Fruit fly (Drosophila melanogaster) whole organism, embryonic: Measurements from ENCODE around the gene CG10996.
A peak's percentile ranks its signal among the peaks of the same experiment; 100 is the strongest.

Experiments used
- Abd-B ChIP-seq: fragments of 200-800 bp; sonication (Bioruptor generic); optimal IDR thresholded peaks from 2 replicates; lab custom pipeline; 2018; ENCODE audit warnings: missing biosample characterization, mild to moderate bottlenecking, missing genetic modification characterization, moderate library complexity
- B-H2 ChIP-seq: fragments of 200-800 bp; sonication (Bioruptor generic); optimal IDR thresholded peaks from 2 replicates; lab custom pipeline; 2018; ENCODE audit warnings: missing biosample characterization, mild to moderate bottlenecking, missing genetic modification characterization
- BtbVII ChIP-seq: fragments of 200-800 bp; sonication (Bioruptor generic); optimal IDR thresholded peaks from 3 replicates; lab custom pipeline; 2017; ENCODE audit warnings: missing biosample characterization, mild to moderate bottlenecking, missing genetic modification characterization
- CG10959 ChIP-seq: fragments of 200-800 bp; sonication (Bioruptor generic); IDR thresholded peaks from 2 replicates; pipeline ENCODE4 v1.3.6; 2022; ENCODE audit warnings: missing biosample characterization, missing genetic modification characterization
- CG11093 ChIP-seq: fragments of 200-800 bp; sonication (Bioruptor generic); IDR thresholded peaks from 3 replicates; pipeline ENCODE4 v1.3.6; 2022; ENCODE audit warnings: missing biosample characterization, missing genetic modification characterization
- CG13424 ChIP-seq: fragments of 200-800 bp; sonication (Bioruptor generic); optimal IDR thresholded peaks from 2 replicates; lab custom pipeline; 2019; ENCODE audit warnings: missing biosample characterization, mild to moderate bottlenecking, missing genetic modification characterization, moderate library complexity
- CG13624 ChIP-seq: fragments of 200-800 bp; sonication (Bioruptor generic); optimal IDR thresholded peaks from 2 replicates; lab custom pipeline; 2016; ENCODE audit warnings: missing biosample characterization, missing genetic modification characterization
- CG14667 ChIP-seq: fragments of 200-800 bp; sonication (Bioruptor generic); IDR thresholded peaks from 2 replicates; pipeline ENCODE4 v1.3.6; 2022; ENCODE audit warnings: missing biosample characterization, missing genetic modification characterization
- CG14860 ChIP-seq: fragments of 200-800 bp; sonication (Bioruptor generic); IDR thresholded peaks from 3 replicates; pipeline ENCODE4 v1.3.6; 2022; ENCODE audit warnings: missing biosample characterization, missing genetic modification characterization; ENCODE audit not compliant: partially characterized antibody
- CG15514 ChIP-seq: fragments of 200-800 bp; sonication (Bioruptor generic); optimal IDR thresholded peaks from 3 replicates; lab custom pipeline; 2017; ENCODE audit warnings: missing biosample characterization, missing genetic modification characterization, mild to moderate bottlenecking, moderate library complexity, missing genetic modification reagents
- CG17361 ChIP-seq: fragments of 200-800 bp; sonication (Bioruptor generic); IDR thresholded peaks from 3 replicates; pipeline ENCODE4 v1.3.6; 2022; ENCODE audit warnings: missing biosample characterization, missing genetic modification characterization
- CG43689 ChIP-seq: fragments of 200-800 bp; sonication (Bioruptor generic); IDR thresholded peaks from 2 replicates; pipeline ENCODE4 v1.3.6; 2022; ENCODE audit warnings: missing biosample characterization, missing genetic modification characterization
- CG4617 ChIP-seq: fragments of 200-800 bp; sonication (Bioruptor generic); optimal IDR thresholded peaks from 3 replicates; lab custom pipeline; 2016; ENCODE audit warnings: missing biosample characterization, missing genetic modification characterization, borderline replicate concordance
- CG6689 ChIP-seq: fragments of 200-800 bp; sonication (Bioruptor generic); IDR thresholded peaks from 2 replicates; pipeline ENCODE4 v1.3.6; 2022; ENCODE audit warnings: missing biosample characterization, missing genetic modification characterization
- CG6854 ChIP-seq: fragments of 200-800 bp; sonication (Bioruptor generic); optimal IDR thresholded peaks from 3 replicates; lab custom pipeline; 2017; ENCODE audit warnings: missing biosample characterization, mild to moderate bottlenecking, missing genetic modification characterization
- CG7987 ChIP-seq: fragments of 200-800 bp; sonication (Bioruptor generic); optimal IDR thresholded peaks from 2 replicates; lab custom pipeline; 2018; ENCODE audit warnings: missing biosample characterization, mild to moderate bottlenecking, missing genetic modification characterization, moderate library complexity
- CG8281 ChIP-seq: fragments of 200-800 bp; sonication (Bioruptor generic); optimal IDR thresholded peaks from 2 replicates; lab custom pipeline; 2018; ENCODE audit warnings: missing biosample characterization, mild to moderate bottlenecking, missing genetic modification characterization, moderate library complexity
- D19B ChIP-seq: fragments of 200-800 bp; sonication (Bioruptor generic); optimal IDR thresholded peaks from 2 replicates; lab custom pipeline; 2017; ENCODE audit warnings: missing biosample characterization, mild to moderate bottlenecking, missing genetic modification characterization
- Dbx ChIP-seq: fragments of 200-800 bp; sonication (Bioruptor generic); IDR thresholded peaks from 3 replicates; pipeline ENCODE4 v1.3.6; 2022; ENCODE audit warnings: missing biosample characterization, missing genetic modification characterization
- Drgx ChIP-seq: fragments of 200-800 bp; sonication (Bioruptor generic); IDR thresholded peaks from 2 replicates; pipeline ENCODE4 v1.3.6; 2022; ENCODE audit warnings: missing biosample characterization, missing genetic modification characterization
- E2f2 ChIP-seq: fragments of 200-800 bp; sonication (Bioruptor generic); IDR thresholded peaks from 2 replicates; pipeline ENCODE4 v1.3.6; 2022; ENCODE audit warnings: missing biosample characterization, missing genetic modification characterization
- Ets97D ChIP-seq: fragments of 200-800 bp; sonication (Bioruptor generic); optimal IDR thresholded peaks from 3 replicates; lab custom pipeline; 2016; ENCODE audit warnings: missing biosample characterization, missing genetic modification characterization
- Fer3 ChIP-seq: fragments of 200-800 bp; sonication (Bioruptor generic); optimal IDR thresholded peaks from 2 replicates; lab custom pipeline; 2018; ENCODE audit warnings: missing biosample characterization, mild to moderate bottlenecking, missing genetic modification characterization, moderate library complexity
- HLH4C ChIP-seq: fragments of 200-800 bp; sonication (Bioruptor generic); IDR thresholded peaks from 3 replicates; pipeline ENCODE4 v1.3.6; 2022; ENCODE audit warnings: missing biosample characterization, missing genetic modification characterization; ENCODE audit not compliant: partially characterized antibody
- HLH54F ChIP-seq: fragments of 200-800 bp; sonication (Bioruptor generic); optimal IDR thresholded peaks from 3 replicates; lab custom pipeline; 2016; ENCODE audit warnings: missing biosample characterization, missing genetic modification characterization
- HmgD ChIP-seq: fragments of 200-800 bp; sonication (Bioruptor generic); optimal IDR thresholded peaks from 3 replicates; lab custom pipeline; 2016; ENCODE audit warnings: missing biosample characterization, missing genetic modification characterization
- Hr51 ChIP-seq, 2 experiments: fragments of 200-800 bp; sonication (Bioruptor generic); optimal IDR thresholded peaks; 2 replicates in 1 of 2; 3 replicates in 1 of 2; lab custom pipeline; 2016 to 2018; ENCODE audit warnings: missing biosample characterization in 2 of 2, missing genetic modification characterization in 2 of 2, mild to moderate bottlenecking in 1 of 2, moderate library complexity in 1 of 2
- Meics ChIP-seq: fragments of 200-800 bp; sonication (Bioruptor generic); optimal IDR thresholded peaks from 2 replicates; lab custom pipeline; 2017; ENCODE audit warnings: missing biosample characterization, mild to moderate bottlenecking, missing genetic modification characterization
- NK7.1 ChIP-seq: fragments of 200-800 bp; sonication (Bioruptor generic); optimal IDR thresholded peaks from 3 replicates; lab custom pipeline; 2016; ENCODE audit warnings: missing biosample characterization, missing genetic modification characterization
- Nf-YC ChIP-seq: fragments of 200-800 bp; optimal IDR thresholded peaks from 3 replicates; lab custom pipeline; 2019; ENCODE audit warnings: missing biosample characterization, mild to moderate bottlenecking, missing genetic modification characterization, moderate library complexity
- Sry-δ ChIP-seq: fragments of 200-800 bp; sonication (Bioruptor generic); optimal IDR thresholded peaks from 2 replicates; lab custom pipeline; 2016; ENCODE audit warnings: missing biosample characterization, missing genetic modification characterization
- bab2 ChIP-seq: fragments of 200-800 bp; sonication (Bioruptor generic); optimal IDR thresholded peaks from 2 replicates; lab custom pipeline; 2016; ENCODE audit warnings: missing biosample characterization, missing genetic modification characterization
- cato ChIP-seq: fragments of 200-800 bp; sonication (Bioruptor generic); optimal IDR thresholded peaks from 2 replicates; lab custom pipeline; 2016; ENCODE audit warnings: missing biosample characterization, missing genetic modification characterization, borderline replicate concordance
- dmrt11E ChIP-seq: fragments of 200-800 bp; sonication (Bioruptor generic); optimal IDR thresholded peaks from 3 replicates; lab custom pipeline; 2018; ENCODE audit warnings: missing biosample characterization, mild to moderate bottlenecking, missing genetic modification characterization, moderate library complexity
- gsb ChIP-seq: fragments of 200-800 bp; sonication (Bioruptor generic); IDR thresholded peaks from 2 replicates; pipeline ENCODE4 v1.3.6; 2022; ENCODE audit warnings: missing biosample characterization, missing genetic modification characterization
- jing ChIP-seq: fragments of 200-800 bp; sonication (Bioruptor generic); optimal IDR thresholded peaks from 2 replicates; lab custom pipeline; 2018; ENCODE audit warnings: missing biosample characterization, mild to moderate bottlenecking, missing genetic modification characterization
- maf-S ChIP-seq: fragments of 200-800 bp; sonication (Bioruptor generic); optimal IDR thresholded peaks from 2 replicates; lab custom pipeline; 2016; ENCODE audit warnings: missing biosample characterization, missing genetic modification characterization
- nom ChIP-seq: fragments of 200-800 bp; sonication (Bioruptor generic); optimal IDR thresholded peaks from 2 replicates; lab custom pipeline; 2017; ENCODE audit warnings: missing biosample characterization, missing genetic modification characterization, mild to moderate bottlenecking, moderate library complexity, missing genetic modification reagents
- odd ChIP-seq: fragments of 200-800 bp; sonication (Bioruptor generic); optimal IDR thresholded peaks from 2 replicates; lab custom pipeline; 2017; ENCODE audit warnings: missing biosample characterization, mild to moderate bottlenecking, missing genetic modification characterization
- onecut ChIP-seq: fragments of 200-800 bp; sonication (Bioruptor generic); IDR thresholded peaks from 2 replicates; pipeline ENCODE4 v1.3.6; 2022; ENCODE audit warnings: missing biosample characterization, missing genetic modification characterization
- pho ChIP-seq: fragments of 200-800 bp; sonication (Bioruptor generic); optimal IDR thresholded peaks from 2 replicates; lab custom pipeline; 2016; ENCODE audit warnings: missing biosample characterization, missing genetic modification characterization
- phol ChIP-seq: fragments of 200-800 bp; sonication (Bioruptor generic); optimal IDR thresholded peaks from 3 replicates; lab custom pipeline; 2018; ENCODE audit warnings: missing biosample characterization, mild to moderate bottlenecking, missing genetic modification characterization, moderate library complexity
- row ChIP-seq: fragments of 200-800 bp; sonication (Bioruptor generic); IDR thresholded peaks from 3 replicates; pipeline ENCODE4 v1.3.6; 2022; ENCODE audit warnings: missing biosample characterization, missing genetic modification characterization
- salm ChIP-seq: fragments of 200-800 bp; sonication (Bioruptor generic); optimal IDR thresholded peaks from 2 replicates; lab custom pipeline; 2018; ENCODE audit warnings: missing biosample characterization, mild to moderate bottlenecking, missing genetic modification characterization
- sr ChIP-seq: fragments of 200-800 bp; sonication (Bioruptor generic); IDR thresholded peaks from 3 replicates; pipeline ENCODE4 v1.3.6; 2022; ENCODE audit warnings: missing biosample characterization, missing genetic modification characterization
- vnd ChIP-seq: fragments of 200-800 bp; sonication (Bioruptor generic); IDR thresholded peaks from 3 replicates; pipeline ENCODE4 v1.3.6; 2022; ENCODE audit warnings: missing biosample characterization, missing genetic modification characterization; ENCODE audit not compliant: partially characterized antibody
- vvl ChIP-seq: fragments of 200-800 bp; sonication (Bioruptor generic); IDR thresholded peaks from 2 replicates; pipeline ENCODE4 v1.3.6; 2022; ENCODE audit warnings: missing biosample characterization, missing genetic modification characterization
- yki ChIP-seq: fragments of >200 bp; optimal IDR thresholded peaks from 3 replicates; lab custom pipeline; 2018

The CG10996 gene

dm6 chrX:13779696-13780095 lies 17.7 kb downstream of the CG10996 start (continued):
- TF ChIP-seq odd (GFP tag; lab: Kevin White, UChicago) (no peak), vnd (GFP tag; lab: Robert Waterston, UW) (no peak), Sry-δ (GFP tag; lab: Kevin White, UChicago) (no peak), CG13624 (GFP tag; lab: Kevin White, UChicago) (no peak), NK7.1 (GFP tag; lab: Kevin White, UChicago) (no peak), Nf-YC (tag; lab: Kevin White, UChicago) (no peak), Fer3 (tag; lab: Kevin White, UChicago) (no peak), CG43689 (GFP tag; lab: Robert Waterston, UW) (no peak), HmgD (GFP tag; lab: Kevin White, UChicago) (no peak), vvl (GFP tag; lab: Robert Waterston, UW) (no peak), dmrt11E (no peak), CG4617 (GFP tag; lab: Kevin White, UChicago) (no peak), CG7987 (GFP tag; lab: Kevin White, UChicago) (no peak), phol (tag; lab: Kevin White, UChicago) (no peak), Abd-B (GFP tag; lab: Kevin White, UChicago) (no peak), maf-S (no peak), bab2 (GFP tag; lab: Kevin White, UChicago) (no peak), CG15514 (GFP tag; lab: Kevin White, UChicago) (no peak), Meics (GFP tag; lab: Kevin White, UChicago) (no peak), CG14667 (GFP tag; lab: Robert Waterston, UW) (no peak), B-H2 (GFP tag; lab: Kevin White, UChicago) (no peak), CG8281 (tag; lab: Kevin White, UChicago) (peak; percentile 40), HLH54F (no peak), Drgx (GFP tag; lab: Robert Waterston, UW) (0 out of 2 replicates have a peak, but pooled peaks have one; percentile 29), CG10959 (no peak), onecut (GFP tag; lab: Robert Waterston, UW) (no peak), Hr51 (GFP tag; optimal IDR thresholded peaks at IDR 0.05; lab: Kevin White, UChicago) (no peak), row (GFP tag; lab: Robert Waterston, UW) (peak; percentile 47), nom (GFP tag; lab: Kevin White, UChicago) (peak; percentile 63), CG17361 (GFP tag; lab: Robert Waterston, UW) (no peak), CG6689 (GFP tag; lab: Robert Waterston, UW) (no peak), sr (GFP tag; lab: Robert Waterston, UW) (no peak), Dbx (GFP tag; lab: Robert Waterston, UW) (no peak), HLH4C (no peak), E2f2 (GFP tag; lab: Robert Waterston, UW) (no peak), CG6854 (GFP tag; lab: Kevin White, UChicago) (no peak), jing (GFP tag; lab: Kevin White, UChicago) (no peak), salm (tag; lab: Kevin White, UChicago) (no peak), CG13424 (no peak), yki (no peak), BtbVII (no peak), Ets97D (no peak), pho (no peak), CG11093 (no peak), cato (GFP tag; lab: Kevin White, UChicago) (no peak), D19B (GFP tag; lab: Kevin White, UChicago) (peak; percentile 7), CG14860 (GFP tag; lab: Robert Waterston, UW) (no peak), gsb (GFP tag; lab: Robert Waterston, UW) (no peak)
